Worm (Caenorhabditis elegans) whole organism, L2 larva: ENCODE measurements around the gene cutc-1.

Experiments
- elt-1 ChIP-seq: fragments of 150-350 bp; optimal IDR thresholded peaks from 2 replicates; lab custom pipeline; 2014; ENCODE audit warnings: missing biosample characterization, missing genetic modification characterization
- elt-3 ChIP-seq: sonication (generic microtip); optimal IDR thresholded peaks from 2 replicates; lab custom pipeline; 2017; ENCODE audit warnings: missing biosample characterization, missing genetic modification characterization
- fos-1 ChIP-seq: fragments of 150-350 bp; optimal IDR thresholded peaks from 2 replicates; lab custom pipeline; 2014; ENCODE audit warnings: missing biosample characterization, missing genetic modification characterization
- lin-11 ChIP-seq: fragments of 150-350 bp; sonication (generic microtip); optimal IDR thresholded peaks from 2 replicates; lab custom pipeline; 2014; ENCODE audit warnings: missing biosample characterization, missing genetic modification characterization, inconsistent platforms, mixed read lengths
- unc-62 ChIP-seq: fragments of 150-350 bp; optimal IDR thresholded peaks from 2 replicates; lab custom pipeline; 2014; ENCODE audit warnings: missing biosample characterization, missing genetic modification reagents, missing genetic modification characterization
- ztf-1 ChIP-seq: fragments of 200-800 bp; sonication (Bioruptor generic); conservative IDR thresholded peaks from 2 replicates; pipeline ENCODE4 v1.3.6; 2022; ENCODE audit warnings: missing genetic modification characterization, missing compliant biosample characterization

- no peak for TF ChIP-seq ztf-1 (GFP tag; lab: Robert Waterston, UW)
- no peak for TF ChIP-seq elt-1 (tag; lab: Kevin White, UChicago)
- no peak for TF ChIP-seq fos-1 (tag; lab: Kevin White, UChicago)
- no peak for TF ChIP-seq elt-3 (tag; lab: Kevin White, UChicago)
- TF ChIP-seq lin-11 = no peak
- TF ChIP-seq unc-62 = no peak
Observed at ce11 chrIII:8451181-8451580, 47.8 kb upstream of the cutc-1 start.
